Fruit fly (Drosophila melanogaster) whole organism, wandering third instar larva: ENCODE results near the gene TwdlC.

Experiments
- Abd-B ChIP-seq: fragments of >200 bp; optimal IDR thresholded peaks from 2 replicates; lab custom pipeline; 2017; ENCODE audit warnings: missing biosample characterization, missing genetic modification characterization
- CG9705 ChIP-seq: fragments of 200-800 bp; sonication (Bioruptor generic); optimal IDR thresholded peaks from 2 replicates; lab custom pipeline; 2018; ENCODE audit warnings: missing biosample characterization, mild to moderate bottlenecking, missing genetic modification characterization
- Mio ChIP-seq: sonication (Bioruptor generic); optimal IDR thresholded peaks from 2 replicates; lab custom pipeline; 2016; ENCODE audit warnings: missing biosample characterization, missing genetic modification characterization
- brk ChIP-seq: fragments of 200-800 bp; sonication (Bioruptor generic); optimal IDR thresholded peaks from 2 replicates; lab custom pipeline; 2016; ENCODE audit warnings: missing biosample characterization, mild to moderate bottlenecking, missing genetic modification characterization
- dl ChIP-seq, 2 experiments: fragments of 175-275, 200-275 bp in 1 of 2; fragments of 200-275 bp in 1 of 2; sonication (Bioruptor generic); optimal IDR thresholded peaks; lab custom pipeline; 2018; ENCODE audit warnings: mild to moderate bottlenecking in 2 of 2, missing biosample characterization in 2 of 2, missing genetic modification characterization in 2 of 2, moderate library complexity in 2 of 2; ENCODE audit not compliant: partially characterized antibody in 2 of 2, insufficient read depth in 1 of 2
- lola ChIP-seq: fragments of >200 bp; optimal IDR thresholded peaks from 2 replicates; lab custom pipeline; 2017; ENCODE audit warnings: missing biosample characterization, missing genetic modification characterization
- sage ChIP-seq: fragments of 200-800 bp; sonication (Bioruptor generic); optimal IDR thresholded peaks from 2 replicates; lab custom pipeline; 2016; ENCODE audit warnings: missing biosample characterization, mild to moderate bottlenecking, missing genetic modification characterization
- usp ChIP-seq: fragments of >200 bp; optimal IDR thresholded peaks from 2 replicates; lab custom pipeline; 2017; ENCODE audit warnings: missing biosample characterization, missing genetic modification characterization

TwdlC gene

DNA sequence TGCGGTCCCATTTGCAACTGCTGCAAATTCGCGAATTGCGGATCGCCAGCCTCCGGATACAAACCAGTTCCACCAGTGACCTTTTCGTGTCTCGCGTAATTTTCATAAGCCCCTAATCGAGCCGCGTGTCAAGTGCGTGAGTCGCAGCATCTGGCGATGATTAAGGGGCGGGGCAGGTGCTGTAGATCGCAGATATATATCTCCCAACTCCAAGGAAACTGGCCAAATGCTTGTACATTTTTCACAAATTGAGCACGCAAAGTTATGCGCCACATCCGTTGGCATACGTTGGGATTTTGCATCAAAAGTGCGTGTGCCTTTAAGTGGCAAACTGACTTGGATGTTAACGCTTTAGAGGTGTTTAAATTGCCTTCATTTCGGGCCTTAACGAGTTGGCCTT, 45.4 kb downstream of the TwdlC start:
- TF ChIP-seq Abd-B (GFP tag; lab: Kevin White, UChicago) (no peak), CG9705 (GFP tag; lab: Kevin White, UChicago) (no peak), dl (GFP tag; optimal IDR thresholded peaks at IDR 0.05; lab: Kevin White, UChicago; ENCODE audit: insufficient read depth in 1 of 2, partially characterized antibody in 2 of 2) (no peak), usp (GFP tag; lab: Kevin White, UChicago) (no peak), lola (GFP tag; lab: Kevin White, UChicago) (no peak), brk (no peak), sage (GFP tag; lab: Kevin White, UChicago) (no peak), Mio (GFP tag; lab: Kevin White, UChicago) (no peak)
